Fruit fly (Drosophila melanogaster) whole organism, wandering third instar larva: ENCODE data around the gene msk.
A peak's percentile ranks its signal among the peaks of the same experiment; 100 is the strongest.

ENCODE experiments used
- Abd-B ChIP-seq: fragments of >200 bp; optimal IDR thresholded peaks from 2 replicates; lab custom pipeline; 2017; ENCODE audit warnings: missing biosample characterization, missing genetic modification characterization
- CG32264 ChIP-seq: fragments of 200-800 bp; sonication (Bioruptor generic); optimal IDR thresholded peaks from 2 replicates; lab custom pipeline; 2016; ENCODE audit warnings: missing biosample characterization, missing genetic modification characterization
- CG9705 ChIP-seq: fragments of 200-800 bp; sonication (Bioruptor generic); optimal IDR thresholded peaks from 2 replicates; lab custom pipeline; 2018; ENCODE audit warnings: missing biosample characterization, mild to moderate bottlenecking, missing genetic modification characterization
- CrebA ChIP-seq: fragments of 200-800 bp; sonication (Bioruptor generic); optimal IDR thresholded peaks from 2 replicates; lab custom pipeline; 2016; ENCODE audit warnings: missing biosample characterization, mild to moderate bottlenecking, missing genetic modification characterization, borderline replicate concordance
- Dfd ChIP-seq: fragments of >200 bp; optimal IDR thresholded peaks from 2 replicates; lab custom pipeline; 2017; ENCODE audit warnings: missing biosample characterization, missing genetic modification characterization
- Dif ChIP-seq: fragments of 200-275, 200-300 bp; sonication (Bioruptor generic); optimal IDR thresholded peaks from 2 replicates; lab custom pipeline; 2018; ENCODE audit warnings: missing biosample characterization, missing genetic modification characterization; ENCODE audit not compliant: partially characterized antibody
- GATAd ChIP-seq: sonication (Bioruptor generic); optimal IDR thresholded peaks from 2 replicates; lab custom pipeline; 2016; ENCODE audit warnings: missing biosample characterization, missing genetic modification characterization
- HLH106 ChIP-seq: fragments of 200-800 bp; optimal IDR thresholded peaks from 3 replicates; lab custom pipeline; 2019; ENCODE audit warnings: missing biosample characterization, mild to moderate bottlenecking, missing genetic modification characterization, moderate library complexity
- Hnf4 ChIP-seq: fragments of 200-800 bp; sonication (Bioruptor generic); optimal IDR thresholded peaks from 2 replicates; lab custom pipeline; 2016; ENCODE audit warnings: missing biosample characterization, mild to moderate bottlenecking, missing genetic modification characterization
- Hr78 ChIP-seq: fragments of >200 bp; optimal IDR thresholded peaks from 2 replicates; lab custom pipeline; 2017; ENCODE audit warnings: missing biosample characterization, missing genetic modification characterization
- Hr83 ChIP-seq: fragments of 200-300 bp; sonication (Bioruptor generic); optimal IDR thresholded peaks from 2 replicates; lab custom pipeline; 2016; ENCODE audit warnings: missing biosample characterization, mild to moderate bottlenecking, missing genetic modification characterization, moderate library complexity; ENCODE audit not compliant: poor library complexity, severe bottlenecking
- Jra ChIP-seq: sonication (Bioruptor generic); optimal IDR thresholded peaks from 2 replicates; lab custom pipeline; 2016; ENCODE audit warnings: missing biosample characterization, missing genetic modification characterization
- Mio ChIP-seq: sonication (Bioruptor generic); optimal IDR thresholded peaks from 2 replicates; lab custom pipeline; 2016; ENCODE audit warnings: missing biosample characterization, missing genetic modification characterization
- Myc ChIP-seq: fragments of >200 bp; optimal IDR thresholded peaks from 2 replicates; lab custom pipeline; 2017
- N ChIP-seq: fragments of >200 bp; optimal IDR thresholded peaks from 2 replicates; lab custom pipeline; 2018; ENCODE audit warnings: missing biosample characterization, missing external identifiers, missing genetic modification characterization
- OdsH ChIP-seq: fragments of 200-800 bp; sonication (Bioruptor generic); optimal IDR thresholded peaks from 2 replicates; lab custom pipeline; 2016; ENCODE audit warnings: missing biosample characterization, mild to moderate bottlenecking, missing genetic modification characterization
- Rel ChIP-seq, 2 experiments: fragments of 200-800 bp; sonication (Bioruptor generic) in 1 of 2; optimal IDR thresholded peaks; 2 replicates in 1 of 2; 3 replicates in 1 of 2; lab custom pipeline; 2016 to 2019; ENCODE audit warnings: mild to moderate bottlenecking in 2 of 2, missing biosample characterization in 2 of 2, missing genetic modification characterization in 2 of 2, moderate library complexity in 1 of 2
- Sp1 ChIP-seq: fragments of 200-800 bp; sonication (Bioruptor generic); optimal IDR thresholded peaks from 3 replicates; lab custom pipeline; 2019; ENCODE audit warnings: missing biosample characterization, mild to moderate bottlenecking, missing genetic modification characterization, moderate library complexity
- Vsx2 ChIP-seq: fragments of 200-300, 225-300 bp; sonication (Bioruptor generic); optimal IDR thresholded peaks from 2 replicates; lab custom pipeline; 2018; ENCODE audit warnings: missing biosample characterization, missing genetic modification characterization; ENCODE audit not compliant: partially characterized antibody
- br ChIP-seq: fragments of 200-800 bp; sonication (Bioruptor generic); optimal IDR thresholded peaks from 2 replicates; lab custom pipeline; 2016; ENCODE audit warnings: missing biosample characterization, missing genetic modification characterization
- brk ChIP-seq: fragments of 200-800 bp; sonication (Bioruptor generic); optimal IDR thresholded peaks from 2 replicates; lab custom pipeline; 2016; ENCODE audit warnings: missing biosample characterization, mild to moderate bottlenecking, missing genetic modification characterization
- dl ChIP-seq, 2 experiments: fragments of 175-275, 200-275 bp in 1 of 2; fragments of 200-275 bp in 1 of 2; sonication (Bioruptor generic); optimal IDR thresholded peaks; lab custom pipeline; 2018; ENCODE audit warnings: mild to moderate bottlenecking in 2 of 2, missing biosample characterization in 2 of 2, missing genetic modification characterization in 2 of 2, moderate library complexity in 2 of 2; ENCODE audit not compliant: partially characterized antibody in 2 of 2, insufficient read depth in 1 of 2
- dmrt93B ChIP-seq: fragments of 200-800 bp; sonication (Bioruptor generic); optimal IDR thresholded peaks from 2 replicates; lab custom pipeline; 2018; ENCODE audit warnings: missing biosample characterization, mild to moderate bottlenecking, missing genetic modification characterization
- dsf ChIP-seq: sonication (Bioruptor generic); optimal IDR thresholded peaks from 2 replicates; lab custom pipeline; 2016; ENCODE audit warnings: missing biosample characterization, missing genetic modification characterization, borderline replicate concordance
- ey ChIP-seq: fragments of 200-800 bp; sonication (Bioruptor generic); optimal IDR thresholded peaks from 2 replicates; lab custom pipeline; 2016; ENCODE audit warnings: missing biosample characterization, missing genetic modification characterization
- foxo ChIP-seq, 2 experiments: fragments of 200-800 bp; sonication (Bioruptor generic); optimal IDR thresholded peaks; 2 replicates in 1 of 2; 3 replicates in 1 of 2; lab custom pipeline; 2016 to 2017; ENCODE audit warnings: missing biosample characterization in 2 of 2, missing genetic modification characterization in 2 of 2
- fru ChIP-seq: fragments of 200-800 bp; sonication (Bioruptor generic); optimal IDR thresholded peaks from 3 replicates; lab custom pipeline; 2016; ENCODE audit warnings: missing biosample characterization, mild to moderate bottlenecking, missing genetic modification characterization
- h ChIP-seq: fragments of 200-800 bp; sonication (Bioruptor generic); optimal IDR thresholded peaks from 3 replicates; lab custom pipeline; 2016; ENCODE audit warnings: missing biosample characterization, mild to moderate bottlenecking, missing genetic modification characterization
- jim ChIP-seq: fragments of 175-275, 200-325 bp; sonication (Bioruptor generic); optimal IDR thresholded peaks from 2 replicates; lab custom pipeline; 2016; ENCODE audit warnings: missing biosample characterization, mild to moderate bottlenecking, missing genetic modification characterization
- lola ChIP-seq: fragments of >200 bp; optimal IDR thresholded peaks from 2 replicates; lab custom pipeline; 2017; ENCODE audit warnings: missing biosample characterization, missing genetic modification characterization
- pan ChIP-seq: fragments of >200 bp; optimal IDR thresholded peaks from 2 replicates; lab custom pipeline; 2017
- psq ChIP-seq: fragments of 200-800 bp; sonication (Bioruptor generic); optimal IDR thresholded peaks from 3 replicates; lab custom pipeline; 2017; ENCODE audit warnings: missing biosample characterization, mild to moderate bottlenecking, missing genetic modification characterization, moderate library complexity
- rgr ChIP-seq: fragments of 200-800 bp; sonication (Bioruptor generic); optimal IDR thresholded peaks from 3 replicates; lab custom pipeline; 2016; ENCODE audit warnings: missing biosample characterization, mild to moderate bottlenecking, missing genetic modification characterization
- sage ChIP-seq: fragments of 200-800 bp; sonication (Bioruptor generic); optimal IDR thresholded peaks from 2 replicates; lab custom pipeline; 2016; ENCODE audit warnings: missing biosample characterization, mild to moderate bottlenecking, missing genetic modification characterization
- sv ChIP-seq: fragments of 200-800 bp; sonication (Bioruptor generic); optimal IDR thresholded peaks from 3 replicates; lab custom pipeline; 2016; ENCODE audit warnings: missing biosample characterization, missing genetic modification characterization
- tai ChIP-seq: sonication (Bioruptor generic); optimal IDR thresholded peaks from 2 replicates; lab custom pipeline; 2016; ENCODE audit warnings: missing biosample characterization, missing genetic modification characterization
- usp ChIP-seq: fragments of >200 bp; optimal IDR thresholded peaks from 2 replicates; lab custom pipeline; 2017; ENCODE audit warnings: missing biosample characterization, missing genetic modification characterization
- woc ChIP-seq: sonication (Bioruptor generic); optimal IDR thresholded peaks from 2 replicates; lab custom pipeline; 2016; ENCODE audit warnings: missing biosample characterization, mild to moderate bottlenecking, missing genetic modification characterization

The msk gene

DNA sequence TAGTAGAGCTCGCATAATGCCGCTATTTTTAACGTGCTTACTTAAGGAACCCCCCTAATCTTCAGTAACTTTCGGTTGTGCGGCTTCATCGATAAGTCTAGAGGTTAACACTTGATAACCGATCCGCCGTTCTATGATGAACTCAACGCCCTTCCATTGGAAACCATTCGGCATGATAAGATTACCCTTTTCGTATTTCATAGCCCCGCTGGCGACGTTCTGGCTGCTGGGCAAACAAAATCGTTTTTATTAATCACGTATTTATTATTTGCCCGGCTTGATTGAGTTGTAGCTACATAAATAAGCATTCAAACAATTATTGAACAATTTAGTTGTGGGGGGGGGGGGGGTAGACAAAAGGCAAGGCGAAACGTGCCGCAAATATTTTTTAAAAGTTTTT is 22.4 kb upstream of the msk start:
- TF ChIP-seq HLH106, result no peak
- TF ChIP-seq pan, result no peak
- no peak for TF ChIP-seq Rel (GFP tag; optimal IDR thresholded peaks at IDR 0.05; lab: Kevin White, UChicago)
- TF ChIP-seq Rel (tag; optimal IDR thresholded peaks at IDR 0.05; lab: Kevin White, UChicago), result peak; percentile 92
- TF ChIP-seq br, result peak; percentile 16
- TF ChIP-seq fru (GFP tag; lab: Kevin White, UChicago), result peak; percentile 11
- no peak for TF ChIP-seq dsf (GFP tag; lab: Kevin White, UChicago)

DNA sequence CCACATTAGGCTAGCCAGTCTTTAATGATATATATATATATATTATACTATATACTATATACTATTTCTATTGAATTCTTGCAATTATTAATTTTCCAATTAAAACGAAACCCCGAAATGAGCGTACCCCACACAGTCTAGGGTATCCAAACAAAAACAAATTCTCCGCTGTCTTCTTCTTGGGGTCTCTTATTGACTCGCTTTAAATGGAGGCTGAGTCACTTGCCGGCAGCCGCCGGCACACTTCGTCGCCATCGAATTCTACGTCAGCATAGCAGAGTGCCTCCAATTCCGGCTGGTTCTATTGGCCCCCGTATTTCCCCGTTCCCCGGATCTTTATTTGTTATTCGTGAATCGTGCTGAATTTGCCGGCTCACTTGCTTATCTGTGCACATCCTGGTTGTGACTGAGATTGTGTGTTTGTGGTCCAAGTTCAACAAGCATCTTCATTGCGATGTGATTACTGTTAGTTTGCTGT is 21.3 kb upstream of the msk start:
- TF ChIP-seq Rel (GFP tag; optimal IDR thresholded peaks at IDR 0.05; lab: Kevin White, UChicago) (no peak), Rel (tag; optimal IDR thresholded peaks at IDR 0.05; lab: Kevin White, UChicago) (peak; percentile 63), Hr83 (GFP tag; lab: Kevin White, UChicago) (peak; percentile 30), dmrt93B (no peak), Hnf4 (GFP tag; lab: Kevin White, UChicago) (no peak), OdsH (GFP tag; lab: Kevin White, UChicago) (no peak), HLH106 (peak; percentile 11), foxo (GFP tag; optimal IDR thresholded peaks at IDR 0.05; lab: Kevin White, UChicago) (peak in 1 of 2 experiments; percentile 26), Myc (lab: Kevin White, UChicago) (no peak), rgr (GFP tag; lab: Kevin White, UChicago) (peak; percentile 13)

DNA sequence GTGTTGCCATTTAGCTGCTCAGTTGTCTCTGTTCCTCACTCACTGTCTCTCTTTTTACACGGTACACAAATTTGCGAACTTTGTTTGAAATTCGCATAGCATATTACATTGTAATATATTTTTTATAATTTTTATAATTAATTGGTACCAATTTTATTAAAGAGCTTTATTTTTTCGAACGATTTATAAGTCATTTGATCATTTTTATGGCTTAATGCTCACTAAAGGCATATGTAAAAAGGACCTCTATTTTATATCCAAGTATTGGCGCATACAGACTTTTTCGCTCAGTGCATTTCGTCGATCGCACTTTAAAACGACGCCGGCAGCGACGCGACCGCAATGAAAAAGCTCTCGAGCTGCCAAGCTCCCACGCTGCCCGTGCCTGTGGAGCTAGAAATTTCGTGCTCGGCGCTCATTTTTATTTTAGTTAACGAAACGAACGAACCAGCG is 19.8 kb upstream of the msk start:
- TF ChIP-seq jim (GFP tag; lab: Kevin White, UChicago) (no peak), N (GFP tag; lab: Kevin White, UChicago) (no peak), Jra (GFP tag; lab: Kevin White, UChicago) (peak; percentile 53), h (peak; percentile 93), dl (GFP tag; optimal IDR thresholded peaks at IDR 0.05; lab: Kevin White, UChicago; ENCODE audit: insufficient read depth in 1 of 2, partially characterized antibody in 2 of 2) (no peak), Abd-B (no peak), foxo (GFP tag; optimal IDR thresholded peaks at IDR 0.05; lab: Kevin White, UChicago) (peak in 1 of 2 experiments; percentile 95), woc (GFP tag; lab: Kevin White, UChicago) (peak; percentile 55), ey (peak; percentile 79), CG9705 (GFP tag; lab: Kevin White, UChicago) (peak; percentile 90), psq (GFP tag; lab: Kevin White, UChicago) (peak; percentile 92), br (peak; percentile 78), pan (no peak), Hr83 (GFP tag; lab: Kevin White, UChicago) (no peak), brk (peak; percentile 73), Dif (GFP tag; lab: Kevin White, UChicago) (no peak), Myc (lab: Kevin White, UChicago) (no peak), Mio (GFP tag; lab: Kevin White, UChicago) (peak; percentile 20), Sp1 (GFP tag; lab: Kevin White, UChicago) (peak; percentile 91), CG32264 (GFP tag; lab: Kevin White, UChicago) (peak; percentile 19), sv (peak; percentile 87), Hr78 (GFP tag; lab: Kevin White, UChicago) (no peak), HLH106 (peak; percentile 91), Vsx2 (GFP tag; lab: Kevin White, UChicago) (no peak), lola (GFP tag; lab: Kevin White, UChicago) (no peak), dmrt93B (peak; percentile 89), usp (no peak), fru (GFP tag; lab: Kevin White, UChicago) (peak; percentile 92), OdsH (GFP tag; lab: Kevin White, UChicago) (peak; percentile 94), rgr (GFP tag; lab: Kevin White, UChicago) (peak; percentile 94), sage (peak; percentile 15), CrebA (GFP tag; lab: Kevin White, UChicago) (peak; percentile 76), tai (GFP tag; lab: Kevin White, UChicago) (no peak), Rel (GFP tag; optimal IDR thresholded peaks at IDR 0.05; lab: Kevin White, UChicago) (peak; percentile 47), Rel (tag; optimal IDR thresholded peaks at IDR 0.05; lab: Kevin White, UChicago) (peak; percentile 43), Hnf4 (GFP tag; lab: Kevin White, UChicago) (peak; percentile 83), Dfd (GFP tag; lab: Kevin White, UChicago) (no peak), dsf (GFP tag; lab: Kevin White, UChicago) (no peak), GATAd (GFP tag; lab: Kevin White, UChicago) (no peak)
